Fruit fly (Drosophila melanogaster) whole organism, embryonic: ENCODE measurements around the gene wuho.

ENCODE experiments used
- Ada2b ChIP-seq: fragments of 200-800 bp; sonication (Bioruptor generic); IDR thresholded peaks from 2 replicates; pipeline ENCODE4 v1.3.6; 2022; ENCODE audit warnings: missing biosample characterization, missing genetic modification characterization
- CG10654 ChIP-seq: fragments of 200-800 bp; sonication (Bioruptor generic); optimal IDR thresholded peaks from 2 replicates; lab custom pipeline; 2016; ENCODE audit warnings: missing biosample characterization, missing genetic modification characterization
- CG11504 ChIP-seq: fragments of 200-800 bp; sonication (Bioruptor generic); optimal IDR thresholded peaks from 3 replicates; lab custom pipeline; 2019; ENCODE audit warnings: missing biosample characterization, mild to moderate bottlenecking, missing genetic modification characterization, moderate library complexity
- CG12155 ChIP-seq: fragments of 200-800 bp; sonication (Bioruptor generic); optimal IDR thresholded peaks from 3 replicates; lab custom pipeline; 2016; ENCODE audit warnings: missing biosample characterization, missing genetic modification characterization
- CG12236 ChIP-seq: fragments of 200-800 bp; sonication (Bioruptor generic); optimal IDR thresholded peaks from 2 replicates; lab custom pipeline; 2016; ENCODE audit warnings: missing biosample characterization, missing genetic modification characterization
- CG1233 ChIP-seq: fragments of 200-800 bp; sonication (Bioruptor generic); optimal IDR thresholded peaks from 4 replicates; lab custom pipeline; 2018; ENCODE audit warnings: missing biosample characterization, mild to moderate bottlenecking, missing genetic modification characterization
- CG15269 ChIP-seq: fragments of 200-800 bp; sonication (Bioruptor generic); optimal IDR thresholded peaks from 2 replicates; lab custom pipeline; 2018; ENCODE audit warnings: missing biosample characterization, mild to moderate bottlenecking, missing genetic modification characterization, moderate library complexity
- CG15696 ChIP-seq: fragments of 200-800 bp; sonication (Bioruptor generic); optimal IDR thresholded peaks from 2 replicates; lab custom pipeline; 2019; ENCODE audit warnings: missing biosample characterization, mild to moderate bottlenecking, missing genetic modification characterization, moderate library complexity
- CG18599 ChIP-seq: fragments of 200-800 bp; sonication (Bioruptor generic); optimal IDR thresholded peaks from 3 replicates; lab custom pipeline; 2017; ENCODE audit warnings: missing biosample characterization, missing genetic modification characterization, mild to moderate bottlenecking, moderate library complexity, missing genetic modification reagents
- CG2120 ChIP-seq: fragments of 200-800 bp; sonication (Bioruptor generic); optimal IDR thresholded peaks from 3 replicates; lab custom pipeline; 2016; ENCODE audit warnings: missing biosample characterization, missing genetic modification characterization
- CG2712 ChIP-seq: fragments of 200-800 bp; optimal IDR thresholded peaks from 3 replicates; lab custom pipeline; 2019; ENCODE audit warnings: missing biosample characterization, mild to moderate bottlenecking, missing genetic modification characterization, moderate library complexity
- CG32772 ChIP-seq: fragments of 200-800 bp; sonication (Bioruptor generic); IDR thresholded peaks from 2 replicates; pipeline ENCODE4 v1.3.6; 2022; ENCODE audit warnings: missing biosample characterization, missing genetic modification characterization
- CG3995 ChIP-seq: fragments of 200-800 bp; sonication (Bioruptor generic); optimal IDR thresholded peaks from 3 replicates; lab custom pipeline; 2016; ENCODE audit warnings: missing biosample characterization, missing genetic modification characterization
- CG4730 ChIP-seq: fragments of 200-800 bp; sonication (Bioruptor generic); IDR thresholded peaks from 2 replicates; pipeline ENCODE4 v1.3.6; 2022; ENCODE audit warnings: missing biosample characterization, missing genetic modification characterization
- CG8765 ChIP-seq: fragments of 200-800 bp; sonication (Bioruptor generic); IDR thresholded peaks from 2 replicates; pipeline ENCODE4 v1.3.6; 2022; ENCODE audit warnings: missing biosample characterization, missing genetic modification characterization
- CG8924 ChIP-seq: fragments of 200-800 bp; optimal IDR thresholded peaks from 3 replicates; lab custom pipeline; 2019; ENCODE audit warnings: missing biosample characterization, mild to moderate bottlenecking, missing genetic modification characterization, moderate library complexity
- CG9609 ChIP-seq: fragments of 200-800 bp; sonication (Bioruptor generic); optimal IDR thresholded peaks from 3 replicates; lab custom pipeline; 2016; ENCODE audit warnings: missing biosample characterization, missing genetic modification characterization
- CoRest ChIP-seq: fragments of 200-800 bp; sonication (Bioruptor generic); optimal IDR thresholded peaks from 3 replicates; lab custom pipeline; 2018; ENCODE audit warnings: missing biosample characterization, mild to moderate bottlenecking, missing genetic modification characterization, moderate library complexity
- D ChIP-seq, 2 experiments: fragments of 200-800 bp in 1 of 2; fragments of >200 bp in 1 of 2; sonication (Bioruptor generic) in 1 of 2; optimal IDR thresholded peaks; 2 replicates in 1 of 2; 3 replicates in 1 of 2; lab custom pipeline; 2017; ENCODE audit warnings: mild to moderate bottlenecking in 1 of 2, missing biosample characterization in 1 of 2, missing genetic modification characterization in 1 of 2, missing genetic modification reagents in 1 of 2
- Dip2 ChIP-seq: fragments of 200-800 bp; sonication (Bioruptor generic); IDR thresholded peaks from 2 replicates; pipeline ENCODE4 v1.3.6; 2022; ENCODE audit warnings: missing biosample characterization, missing genetic modification characterization
- Dll ChIP-seq: fragments of 200-800 bp; sonication (Bioruptor generic); IDR thresholded peaks from 4 replicates; pipeline ENCODE4 v1.3.6; 2022; ENCODE audit warnings: missing biosample characterization, missing genetic modification characterization; ENCODE audit not compliant: partially characterized antibody
- Ets65A ChIP-seq: fragments of 200-800 bp; sonication (Bioruptor generic); peaks from one replicate; lab custom pipeline; 2016; ENCODE audit warnings: missing biosample characterization, missing genetic modification characterization
- Fer2 ChIP-seq: fragments of 200-800 bp; sonication (Bioruptor generic); optimal IDR thresholded peaks from 2 replicates; lab custom pipeline; 2018; ENCODE audit warnings: missing biosample characterization, mild to moderate bottlenecking, missing genetic modification characterization, moderate library complexity
- Gug ChIP-seq: fragments of 200-800 bp; sonication (Bioruptor generic); IDR thresholded peaks from 4 replicates; pipeline ENCODE4 v1.3.6; 2022; ENCODE audit warnings: missing biosample characterization, missing genetic modification characterization
- H2.0 ChIP-seq: fragments of 200-800 bp; sonication (Bioruptor generic); IDR thresholded peaks from 2 replicates; pipeline ENCODE4 v1.3.6; 2022; ENCODE audit warnings: missing biosample characterization, missing genetic modification characterization
- MESR4 ChIP-seq: fragments of 200-800 bp; sonication (Bioruptor generic); optimal IDR thresholded peaks from 2 replicates; lab custom pipeline; 2018; ENCODE audit warnings: missing biosample characterization, mild to moderate bottlenecking, missing genetic modification characterization, moderate library complexity
- Pdp1 ChIP-seq, 2 experiments: fragments of 200-800 bp; sonication (Bioruptor generic); optimal IDR thresholded peaks; 3 replicates each; lab custom pipeline; 2016; ENCODE audit warnings: missing biosample characterization in 2 of 2, missing genetic modification characterization in 2 of 2, mild to moderate bottlenecking in 1 of 2, moderate library complexity in 1 of 2
- Taf1 ChIP-seq: fragments of 200-800 bp; sonication (Bioruptor generic); IDR thresholded peaks from 2 replicates; pipeline ENCODE4 v1.3.6; 2022; ENCODE audit warnings: missing biosample characterization, missing genetic modification characterization
- Usf ChIP-seq: fragments of 200-800 bp; sonication (Bioruptor generic); optimal IDR thresholded peaks from 2 replicates; lab custom pipeline; 2017; ENCODE audit warnings: missing genotype, missing biosample characterization, missing genetic modification characterization
- ap ChIP-seq: fragments of 200-800 bp; sonication (Bioruptor generic); IDR thresholded peaks from 2 replicates; pipeline ENCODE4 v1.3.6; 2022; ENCODE audit warnings: missing biosample characterization, missing genetic modification characterization
- bcd ChIP-seq: fragments of 200-800 bp; sonication (Bioruptor generic); optimal IDR thresholded peaks from 2 replicates; lab custom pipeline; 2017; ENCODE audit warnings: missing biosample characterization, mild to moderate bottlenecking, missing genetic modification characterization
- chinmo ChIP-seq: fragments of 200-800 bp; sonication (Bioruptor generic); IDR thresholded peaks from 4 replicates; pipeline ENCODE4 v1.3.6; 2022; ENCODE audit warnings: missing biosample characterization, missing genetic modification characterization; ENCODE audit not compliant: partially characterized antibody
- crc ChIP-seq: fragments of 200-800 bp; sonication (Bioruptor generic); optimal IDR thresholded peaks from 2 replicates; lab custom pipeline; 2016; ENCODE audit warnings: missing biosample characterization, missing genetic modification characterization
- crol ChIP-seq: fragments of 200-800 bp; sonication (Bioruptor generic); IDR thresholded peaks from 2 replicates; pipeline ENCODE4 v1.3.6; 2022; ENCODE audit warnings: missing biosample characterization, missing genetic modification characterization
- cwo ChIP-seq: fragments of 200-800 bp; sonication (Bioruptor generic); optimal IDR thresholded peaks from 3 replicates; lab custom pipeline; 2017; ENCODE audit warnings: missing biosample characterization, missing genetic modification characterization, mild to moderate bottlenecking, moderate library complexity, missing genetic modification reagents
- danr ChIP-seq: fragments of 200-800 bp; sonication (Bioruptor generic); IDR thresholded peaks from 2 replicates; pipeline ENCODE4 v1.3.6; 2022; ENCODE audit warnings: missing biosample characterization, missing genetic modification characterization
- ems ChIP-seq: fragments of 200-800 bp; sonication (Bioruptor generic); optimal IDR thresholded peaks from 3 replicates; lab custom pipeline; 2016; ENCODE audit warnings: missing biosample characterization, missing genetic modification characterization
- eyg ChIP-seq: fragments of 200-800 bp; sonication (Bioruptor generic); optimal IDR thresholded peaks from 3 replicates; lab custom pipeline; 2016; ENCODE audit warnings: missing biosample characterization, missing genetic modification characterization
- fd64A ChIP-seq: fragments of 200-800 bp; sonication (Bioruptor generic); optimal IDR thresholded peaks from 3 replicates; lab custom pipeline; 2018; ENCODE audit warnings: missing biosample characterization, mild to moderate bottlenecking, missing genetic modification characterization
- fd96Cb ChIP-seq: fragments of 200-800 bp; sonication (Bioruptor generic); optimal IDR thresholded peaks from 2 replicates; lab custom pipeline; 2018; ENCODE audit warnings: missing biosample characterization, mild to moderate bottlenecking, missing genetic modification characterization, moderate library complexity
- gsb ChIP-seq: fragments of 200-800 bp; sonication (Bioruptor generic); IDR thresholded peaks from 2 replicates; pipeline ENCODE4 v1.3.6; 2022; ENCODE audit warnings: missing biosample characterization, missing genetic modification characterization
- hb ChIP-seq: fragments of 200-800 bp; sonication (Bioruptor generic); IDR thresholded peaks from 3 replicates; pipeline ENCODE4 v1.3.6; 2022; ENCODE audit warnings: missing biosample characterization, missing genetic modification characterization; ENCODE audit not compliant: partially characterized antibody
- p53 ChIP-seq: fragments of 200-800 bp; sonication (Bioruptor generic); optimal IDR thresholded peaks from 2 replicates; lab custom pipeline; 2016; ENCODE audit warnings: missing biosample characterization, missing genetic modification characterization
- pb ChIP-seq: fragments of 200-800 bp; sonication (Bioruptor generic); optimal IDR thresholded peaks from 3 replicates; lab custom pipeline; 2016; ENCODE audit warnings: missing biosample characterization, missing genetic modification characterization
- pita ChIP-seq: fragments of 200-800 bp; sonication (Bioruptor generic); optimal IDR thresholded peaks from 2 replicates; lab custom pipeline; 2017; ENCODE audit warnings: missing biosample characterization, mild to moderate bottlenecking, missing genetic modification characterization
- pros ChIP-seq: fragments of 200-800 bp; sonication (Bioruptor generic); optimal IDR thresholded peaks from 3 replicates; lab custom pipeline; 2019; ENCODE audit warnings: missing biosample characterization, mild to moderate bottlenecking, missing genetic modification characterization, moderate library complexity
- pum ChIP-seq: fragments of 200-800 bp; sonication (Bioruptor generic); optimal IDR thresholded peaks from 2 replicates; lab custom pipeline; 2016; ENCODE audit warnings: missing biosample characterization, missing genetic modification characterization
- pzg ChIP-seq: fragments of 200-800 bp; sonication (Bioruptor generic); optimal IDR thresholded peaks from 3 replicates; lab custom pipeline; 2018; ENCODE audit warnings: missing biosample characterization, mild to moderate bottlenecking, missing genetic modification characterization, moderate library complexity
- seq ChIP-seq: fragments of 200-800 bp; sonication (Bioruptor generic); IDR thresholded peaks from 2 replicates; pipeline ENCODE4 v1.3.6; 2022; ENCODE audit warnings: missing biosample characterization, missing genetic modification characterization
- slbo ChIP-seq: fragments of 200-800 bp; sonication (Bioruptor generic); IDR thresholded peaks from 2 replicates; pipeline ENCODE4 v1.3.6; 2022; ENCODE audit warnings: missing biosample characterization, missing genetic modification characterization

Gene wuho

DNA sequence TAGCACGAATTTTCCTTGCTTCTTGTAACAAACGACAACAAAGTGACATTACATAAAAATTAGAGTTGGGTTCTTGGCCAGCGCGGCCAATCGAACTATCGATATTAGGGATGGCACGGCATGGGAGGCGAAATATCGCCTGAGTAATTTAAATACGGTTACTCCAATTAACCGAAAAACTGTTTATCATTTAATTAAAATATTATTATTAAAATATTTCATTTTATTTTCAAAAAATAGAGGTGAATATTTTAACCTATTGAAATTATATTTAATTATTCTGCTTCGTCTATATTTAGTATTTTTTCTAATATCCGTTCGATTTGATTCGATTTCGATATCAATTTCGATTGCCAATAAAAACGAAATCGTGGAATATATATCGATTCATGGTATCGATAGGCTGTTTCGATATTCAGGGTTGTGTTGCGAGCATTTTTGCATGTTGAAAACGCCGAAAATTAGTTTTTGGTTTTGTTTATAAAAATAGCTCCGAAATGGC, 32.4 kb upstream of the wuho start, which contains the start of the genes Rbcn-3A and Spx (continued):
- no peak for TF ChIP-seq fd96Cb (tag; lab: Kevin White, UChicago)
- no peak for TF ChIP-seq CG9609
- no peak for TF ChIP-seq CG32772
- TF ChIP-seq CG8924: peak; percentile 52
- TF ChIP-seq CG15269: peak; percentile 41
- TF ChIP-seq slbo (GFP tag; lab: Robert Waterston, UW): peak; percentile 69
- peak; percentile 42 for TF ChIP-seq pzg (GFP tag; lab: Kevin White, UChicago)
- TF ChIP-seq crol (GFP tag; lab: Robert Waterston, UW): no peak
- no peak for TF ChIP-seq crc (GFP tag; lab: Kevin White, UChicago)
- TF ChIP-seq D (optimal IDR thresholded peaks at IDR 0.05; lab: Kevin White, UChicago): no peak
- no peak for TF ChIP-seq D (GFP tag; optimal IDR thresholded peaks at IDR 0.05; lab: Kevin White, UChicago)
- no peak for TF ChIP-seq pros (GFP tag; lab: Kevin White, UChicago)
- no peak for TF ChIP-seq pum (GFP tag; lab: Kevin White, UChicago)
- TF ChIP-seq Ets65A (GFP tag; lab: Kevin White, UChicago): peak; percentile 9
- no peak for TF ChIP-seq bcd (GFP tag; lab: Kevin White, UChicago)
- TF ChIP-seq pb (GFP tag; lab: Kevin White, UChicago): no peak
- no peak for TF ChIP-seq seq
- TF ChIP-seq CG8765 (GFP tag; lab: Robert Waterston, UW): no peak
- TF ChIP-seq CG4730 (GFP tag; lab: Robert Waterston, UW): no peak
- TF ChIP-seq pita (GFP tag; lab: Kevin White, UChicago): no peak
- no peak for TF ChIP-seq ems (GFP tag; lab: Kevin White, UChicago)
- peak; percentile 85; the same call in 1 of the 3 replicates for TF ChIP-seq hb (GFP tag; lab: Robert Waterston, UW)
- TF ChIP-seq Dll: peak; percentile 94
- peak; percentile 35 for TF ChIP-seq CG18599 (GFP tag; lab: Kevin White, UChicago)
- TF ChIP-seq ap: no peak
- no peak for TF ChIP-seq fd64A
- TF ChIP-seq eyg (GFP tag; lab: Kevin White, UChicago): no peak
- peak; percentile 4 for TF ChIP-seq CG3995
- TF ChIP-seq H2.0 (GFP tag; lab: Robert Waterston, UW): no peak; the same call in 1 of the 2 replicates
- no peak for TF ChIP-seq Dip2 (GFP tag; lab: Robert Waterston, UW)
- no peak for TF ChIP-seq Usf (GFP tag; lab: Kevin White, UChicago)
- TF ChIP-seq chinmo (GFP tag; lab: Robert Waterston, UW): 0 out of 4 replicates have a peak, but pooled peaks have one; percentile 80
- TF ChIP-seq p53: no peak
- TF ChIP-seq MESR4 (GFP tag; lab: Kevin White, UChicago): no peak
- TF ChIP-seq CG2712 (tag; lab: Kevin White, UChicago): peak; percentile 49
- TF ChIP-seq Ada2b (GFP tag; lab: Robert Waterston, UW): no peak
- no peak for TF ChIP-seq CG10654 (GFP tag; lab: Kevin White, UChicago)
- TF ChIP-seq Fer2 (tag; lab: Kevin White, UChicago): no peak
- no peak for TF ChIP-seq CG12236
- no peak for TF ChIP-seq CG12155 (GFP tag; lab: Kevin White, UChicago)
- TF ChIP-seq danr (GFP tag; lab: Robert Waterston, UW): no peak
- TF ChIP-seq cwo (GFP tag; lab: Kevin White, UChicago): no peak
- peak; percentile 24 for TF ChIP-seq CG11504 (tag; lab: Kevin White, UChicago)
- TF ChIP-seq Taf1 (GFP tag; lab: Robert Waterston, UW): no peak
- no peak for TF ChIP-seq gsb
- TF ChIP-seq CG1233: no peak
- TF ChIP-seq CoRest (tag; lab: Kevin White, UChicago): peak; percentile 69
- peak; percentile 53 for TF ChIP-seq CG2120 (GFP tag; lab: Kevin White, UChicago)
- no peak for TF ChIP-seq CG15696 (tag; lab: Kevin White, UChicago)
- TF ChIP-seq Pdp1 (GFP tag; optimal IDR thresholded peaks at IDR 0.05; lab: Kevin White, UChicago): peak in 1 of 2 experiments; percentile 90
- TF ChIP-seq Gug (GFP tag; lab: Robert Waterston, UW): peak; percentile 39; the same call in 1 of the 4 replicates
